Worm (Caenorhabditis elegans): Measurements from ENCODE around the gene C12D8.20.

- no peak for TF ChIP-seq F13H6.1 (tag; optimal IDR thresholded peaks at IDR 0.05)
- no peak for TF ChIP-seq elt-2 (tag; optimal IDR thresholded peaks at IDR 0.05)
- TF ChIP-seq pha-2 (tag; optimal IDR thresholded peaks at IDR 0.05): no peak
- TF ChIP-seq ahr-1 (tag; optimal IDR thresholded peaks at IDR 0.05): no peak
- TF ChIP-seq K02D7.2 (tag; optimal IDR thresholded peaks at IDR 0.05): no peak
- no peak for TF ChIP-seq lin-11 (tag; optimal IDR thresholded peaks at IDR 0.05)
- TF ChIP-seq pha-4 (tag; optimal IDR thresholded peaks at IDR 0.05): no peak
- TF ChIP-seq rnt-1 (tag; optimal IDR thresholded peaks at IDR 0.05): no peak
- no peak for TF ChIP-seq sdc-2 (tag; optimal IDR thresholded peaks at IDR 0.05)
- no peak for TF ChIP-seq sox-4 (tag; optimal IDR thresholded peaks at IDR 0.05)
- TF ChIP-seq che-1 (tag; optimal IDR thresholded peaks at IDR 0.05): no peak
Observed at ce11 chrV:10191242-10191641, 30.9 kb upstream of the C12D8.20 start.

All from whole organism, late embryonic.